Fruit fly (Drosophila melanogaster) whole organism, prepupa: ENCODE data around the gene CG14957.

Source experiments
- Blimp-1 ChIP-seq: fragments of 200-800 bp; sonication (Bioruptor generic); optimal IDR thresholded peaks from 3 replicates; lab custom pipeline; 2017; ENCODE audit warnings: missing biosample characterization, missing genetic modification characterization, mild to moderate bottlenecking, moderate library complexity, missing genetic modification reagents
- Eip75B ChIP-seq: fragments of 200-800 bp; sonication (Bioruptor generic); optimal IDR thresholded peaks from 3 replicates; lab custom pipeline; 2016; ENCODE audit warnings: missing biosample characterization, missing genetic modification characterization
- acj6 ChIP-seq: fragments of 200-800 bp; sonication (Bioruptor generic); optimal IDR thresholded peaks from 3 replicates; lab custom pipeline; 2016; ENCODE audit warnings: missing biosample characterization, missing genetic modification characterization

dm6 chr3L:3162584-3162983, 24.8 kb upstream of the CG14957 start:
- no peak for TF ChIP-seq acj6 (GFP tag; lab: Kevin White, UChicago)
- no peak for TF ChIP-seq Blimp-1
- TF ChIP-seq Eip75B (GFP tag; lab: Kevin White, UChicago), result no peak
